Worm (Caenorhabditis elegans) whole organism, young adult: Measurements from ENCODE around the gene slr-2.

Experiments used
- B0035.1 ChIP-seq: sonication (generic microtip); optimal IDR thresholded peaks from 2 replicates; lab custom pipeline; 2016; ENCODE audit warnings: missing genetic modification characterization, mild to moderate bottlenecking, missing compliant biosample characterization, missing genotype, missing genetic modification reagents
- B0261.1 ChIP-seq: sonication (generic microtip); optimal IDR thresholded peaks from 2 replicates; lab custom pipeline; 2016; ENCODE audit warnings: mild to moderate bottlenecking, missing genetic modification characterization, moderate library complexity, missing compliant biosample characterization
- D2030.7 ChIP-seq: fragments of 200-800 bp; sonication (Bioruptor generic); IDR thresholded peaks from 2 replicates; pipeline ENCODE4 v1.3.6; 2022; ENCODE audit warnings: missing genetic modification reagents, missing genetic modification characterization, missing compliant biosample characterization
- F33H1.4 ChIP-seq: fragments of 200-800 bp; sonication (Bioruptor generic); IDR thresholded peaks from 2 replicates; pipeline ENCODE4 v1.3.6; 2022; ENCODE audit warnings: missing genetic modification reagents, missing genetic modification characterization, missing compliant biosample characterization
- F57A8.1 ChIP-seq: fragments of 200-800 bp; sonication (Bioruptor generic); optimal IDR thresholded peaks from 2 replicates; lab custom pipeline; 2018; ENCODE audit warnings: mild to moderate bottlenecking, missing genetic modification characterization, moderate library complexity, missing compliant biosample characterization
- T26A5.8 ChIP-seq: sonication (generic microtip); optimal IDR thresholded peaks from 2 replicates; lab custom pipeline; 2016; ENCODE audit warnings: missing genetic modification characterization, missing compliant biosample characterization
- Y56A3A.18 ChIP-seq: fragments of 200-800 bp; sonication (Bioruptor generic); IDR thresholded peaks from 2 replicates; pipeline ENCODE4 v1.3.6; 2022; ENCODE audit warnings: missing genetic modification reagents, missing genetic modification characterization, missing compliant biosample characterization
- Y95B8A.8 ChIP-seq: fragments of 200-800 bp; sonication (Bioruptor generic); IDR thresholded peaks from 2 replicates; pipeline ENCODE4 v1.3.6; 2022; ENCODE audit warnings: missing genetic modification reagents, missing genetic modification characterization, missing compliant biosample characterization
- athp-1 ChIP-seq: sonication (generic microtip); optimal IDR thresholded peaks from 2 replicates; lab custom pipeline; 2017; ENCODE audit warnings: mild to moderate bottlenecking, missing genetic modification characterization, missing compliant biosample characterization
- attf-6 ChIP-seq: fragments of 200-800 bp; sonication (Bioruptor generic); IDR thresholded peaks from 2 replicates; pipeline ENCODE4 v1.3.6; 2022; ENCODE audit warnings: missing genetic modification reagents, missing genetic modification characterization, missing compliant biosample characterization
- cebp-1 ChIP-seq, 2 experiments: fragments of 200-800 bp in 1 of 2; sonication (Bioruptor generic) in 1 of 2; sonication (generic microtip) in 1 of 2; IDR thresholded peaks in 1 of 2; optimal IDR thresholded peaks in 1 of 2; 2 replicates each; pipeline versions ENCODE4 v1.3.6 to Lab custom; 2017 to 2022; ENCODE audit warnings: missing compliant biosample characterization in 2 of 2, missing genetic modification characterization in 2 of 2, mild to moderate bottlenecking in 1 of 2, missing genetic modification reagents in 1 of 2, moderate library complexity in 1 of 2
- ceh-100 ChIP-seq: fragments of 200-800 bp; sonication (Bioruptor generic); IDR thresholded peaks from 2 replicates; pipeline ENCODE4 v1.3.6; 2022; ENCODE audit warnings: missing genetic modification reagents, missing genetic modification characterization, missing compliant biosample characterization
- ceh-40 ChIP-seq: fragments of 200-800 bp; sonication (Bioruptor generic); IDR thresholded peaks from 2 replicates; pipeline ENCODE4 v1.3.6; 2022; ENCODE audit warnings: missing genetic modification characterization, missing compliant biosample characterization
- ceh-58 ChIP-seq: fragments of 200-800 bp; sonication (Bioruptor generic); IDR thresholded peaks from 2 replicates; pipeline ENCODE4 v1.3.6; 2022; ENCODE audit warnings: missing genetic modification characterization, missing compliant biosample characterization
- die-1 ChIP-seq: sonication (generic microtip); optimal IDR thresholded peaks from 2 replicates; lab custom pipeline; 2016; ENCODE audit warnings: missing genotype, mild to moderate bottlenecking, missing genetic modification characterization, missing compliant biosample characterization
- efl-1 ChIP-seq: fragments of 150-350 bp; optimal IDR thresholded peaks from 2 replicates; lab custom pipeline; 2014; ENCODE audit warnings: missing biosample characterization, missing genetic modification reagents, missing genetic modification characterization
- egl-18 ChIP-seq: fragments of 200-800 bp; sonication (Bioruptor generic); IDR thresholded peaks from 2 replicates; pipeline ENCODE4 v1.3.6; 2022; ENCODE audit warnings: missing genetic modification reagents, missing genetic modification characterization, missing compliant biosample characterization
- egl-44 ChIP-seq: fragments of 200-800 bp; sonication (Bioruptor generic); IDR thresholded peaks from 2 replicates; pipeline ENCODE4 v1.3.6; 2022; ENCODE audit warnings: missing genetic modification reagents, missing genetic modification characterization, missing compliant biosample characterization
- egrh-3 ChIP-seq: fragments of 200-800 bp; sonication (Bioruptor generic); IDR thresholded peaks from 2 replicates; pipeline ENCODE4 v1.3.6; 2022; ENCODE audit warnings: missing genetic modification reagents, missing genetic modification characterization, missing compliant biosample characterization
- hlh-12 ChIP-seq: sonication (generic microtip); optimal IDR thresholded peaks from 2 replicates; lab custom pipeline; 2016; ENCODE audit warnings: missing genetic modification characterization, missing compliant biosample characterization
- hmg-1.2 ChIP-seq: fragments of 200-800 bp; sonication (Bioruptor generic); IDR thresholded peaks from 2 replicates; pipeline ENCODE4 v1.3.6; 2022; ENCODE audit warnings: missing genetic modification reagents, missing genetic modification characterization, missing compliant biosample characterization
- hrde-1 ChIP-seq: sonication (generic microtip); optimal IDR thresholded peaks from 2 replicates; lab custom pipeline; 2016; ENCODE audit warnings: missing genetic modification characterization, mild to moderate bottlenecking, missing compliant biosample characterization, moderate library complexity, missing genotype, missing genetic modification reagents, borderline replicate concordance
- lin-54 ChIP-seq: fragments of 200-800 bp; sonication (Bioruptor generic); optimal IDR thresholded peaks from 2 replicates; lab custom pipeline; 2018; ENCODE audit warnings: mild to moderate bottlenecking, missing genetic modification characterization, missing compliant biosample characterization
- madf-3 ChIP-seq: fragments of 200-800 bp; sonication (Bioruptor generic); IDR thresholded peaks from 2 replicates; pipeline ENCODE4 v1.3.6; 2022; ENCODE audit warnings: missing genetic modification reagents, missing genetic modification characterization, missing compliant biosample characterization
- nfya-1 ChIP-seq: sonication (generic microtip); optimal IDR thresholded peaks from 2 replicates; lab custom pipeline; 2017; ENCODE audit warnings: antibody characterized with exemption, missing compliant biosample characterization, missing genetic modification characterization, borderline replicate concordance; ENCODE audit not compliant: insufficient read depth
- nhr-27 ChIP-seq: fragments of 200-800 bp; sonication (Bioruptor generic); optimal IDR thresholded peaks from 2 replicates; lab custom pipeline; 2018; ENCODE audit warnings: mild to moderate bottlenecking, missing genetic modification characterization, moderate library complexity, missing compliant biosample characterization
- nhr-80 ChIP-seq: sonication (generic microtip); optimal IDR thresholded peaks from 2 replicates; lab custom pipeline; 2016; ENCODE audit warnings: missing genetic modification characterization, missing compliant biosample characterization
- rcor-1 ChIP-seq: fragments of 200-800 bp; sonication (Bioruptor generic); IDR thresholded peaks from 2 replicates; pipeline ENCODE4 v1.3.6; 2022; ENCODE audit warnings: missing genetic modification reagents, missing genetic modification characterization, missing compliant biosample characterization
- rpc-1 ChIP-seq, 2 experiments: fragments of 150-350 bp in 1 of 2; sonication (generic microtip) in 1 of 2; optimal IDR thresholded peaks; 2 replicates each; lab custom pipeline; 2014 to 2018; ENCODE audit warnings: missing biosample characterization in 1 of 2, missing genetic modification characterization in 1 of 2, missing genetic modification reagents in 1 of 2, missing genotype in 1 of 2
- sea-2 ChIP-seq: fragments of 200-800 bp; sonication (Bioruptor generic); IDR thresholded peaks from 2 replicates; pipeline ENCODE4 v1.3.6; 2022; ENCODE audit warnings: missing genetic modification characterization, missing compliant biosample characterization
- snpc-1.3 ChIP-seq: sonication (generic microtip); optimal IDR thresholded peaks from 2 replicates; lab custom pipeline; 2017; ENCODE audit warnings: missing genetic modification characterization, mild to moderate bottlenecking, missing compliant biosample characterization, antibody characterized with exemption, moderate library complexity, missing genotype, missing genetic modification reagents; ENCODE audit not compliant: insufficient read depth
- zim-3 ChIP-seq: sonication (generic microtip); optimal IDR thresholded peaks from 2 replicates; lab custom pipeline; 2017; ENCODE audit warnings: mild to moderate bottlenecking, missing genetic modification characterization, moderate library complexity, missing compliant biosample characterization
- ztf-22 ChIP-seq: fragments of 200-800 bp; sonication (Bioruptor generic); optimal IDR thresholded peaks from 2 replicates; lab custom pipeline; 2018; ENCODE audit warnings: mild to moderate bottlenecking, missing genetic modification characterization, moderate library complexity, missing compliant biosample characterization
- ztf-3 ChIP-seq: fragments of 200-800 bp; sonication (Bioruptor generic); optimal IDR thresholded peaks from 2 replicates; lab custom pipeline; 2018; ENCODE audit warnings: mild to moderate bottlenecking, missing genetic modification characterization, missing compliant biosample characterization

Gene slr-2

DNA sequence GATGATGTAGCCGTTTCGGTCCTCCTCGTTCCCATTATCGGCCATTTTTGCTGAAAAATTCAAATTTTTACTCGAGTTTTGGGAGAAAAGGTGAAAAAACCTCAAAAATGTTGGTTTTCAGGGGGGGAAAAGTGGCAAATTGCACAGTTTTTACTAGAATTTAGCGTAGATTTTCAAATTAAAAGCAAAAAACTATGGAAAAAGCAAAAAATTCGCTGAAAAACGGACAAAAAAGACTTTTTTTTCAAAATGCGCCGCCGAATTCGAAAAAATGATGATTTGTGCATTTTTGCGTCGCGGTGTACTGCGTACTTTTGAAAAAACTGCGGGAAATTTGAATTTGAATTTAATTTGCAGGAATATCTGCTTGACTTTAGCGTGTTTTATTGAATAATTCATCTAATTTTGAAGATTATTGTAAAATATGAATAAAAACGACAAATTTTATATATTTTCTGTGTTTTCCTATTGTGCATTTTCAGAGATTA, 705 bp upstream of the slr-2 start, which contains the start of gene Y59A8B.12:
Gene Y59A8B.12, minus strand, starts transcription at position 51 of the 488 bp plus-strand sequence.
- TF ChIP-seq efl-1 (GFP tag; lab: Kevin White, UChicago) (peak; percentile 27), hmg-1.2 (no peak), lin-54 (GFP tag; lab: Kevin White, UChicago) (peak; percentile 54)

DNA sequence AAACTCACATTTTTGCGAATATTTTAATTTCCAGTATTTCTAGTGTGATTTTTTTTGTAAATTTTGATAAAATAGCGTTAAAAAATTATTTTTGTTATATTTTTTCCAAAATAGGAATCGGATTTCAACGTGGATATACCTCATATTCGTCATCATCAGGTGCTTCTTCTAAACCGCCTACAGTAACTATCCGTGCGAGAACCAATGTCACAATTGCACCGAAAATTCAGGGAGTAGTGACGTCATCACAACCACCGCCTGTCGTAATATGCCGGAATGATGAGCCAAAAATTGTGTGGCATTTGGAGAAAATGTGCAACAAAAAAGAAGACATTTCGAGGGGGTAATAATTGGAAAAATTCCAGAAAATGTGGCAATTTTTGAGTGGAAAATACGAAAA, 4.3 kb downstream of the slr-2 start:
- TF ChIP-seq hrde-1 (tag; lab: Kevin White, UChicago) = no peak
- no peak for TF ChIP-seq ztf-3
- no peak for TF ChIP-seq ceh-40 (GFP tag; lab: Robert Waterston, UW)
- no peak for TF ChIP-seq sea-2 (GFP tag; lab: Robert Waterston, UW)
- TF ChIP-seq ceh-100 = no peak
- TF ChIP-seq T26A5.8 = no peak
- TF ChIP-seq athp-1 (tag; lab: Kevin White, UChicago) = no peak
- no peak for TF ChIP-seq D2030.7 (GFP tag; lab: Robert Waterston, UW)
- TF ChIP-seq, all 124 proteins: peak for 0

DNA sequence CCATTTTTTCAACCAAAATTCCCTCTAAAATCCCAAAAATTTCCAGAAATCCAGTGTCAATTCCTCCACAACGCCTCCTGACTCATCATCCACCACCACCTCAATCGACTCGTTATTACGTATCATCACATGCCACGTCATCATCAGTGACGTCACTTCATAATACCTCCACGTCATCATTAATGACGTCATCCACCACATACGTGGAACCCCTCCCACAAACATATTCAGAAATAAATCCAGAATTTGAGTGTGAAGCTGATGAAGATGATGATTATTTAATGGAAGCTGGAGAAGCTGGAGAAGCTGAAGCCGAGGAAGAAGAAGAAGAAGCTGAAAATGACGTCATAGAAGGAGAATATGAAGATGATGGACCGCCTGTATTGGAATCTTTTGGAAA, 7.0 kb downstream of the slr-2 start:
- TF ChIP-seq F57A8.1 = no peak
- no peak for TF ChIP-seq die-1 (tag; lab: Kevin White, UChicago)
- no peak for TF ChIP-seq egrh-3
- TF ChIP-seq rcor-1 (GFP tag; lab: Robert Waterston, UW) = no peak
- no peak for TF ChIP-seq egl-44
- no peak for TF ChIP-seq egl-18 (GFP tag; lab: Robert Waterston, UW)
- no peak for TF ChIP-seq madf-3 (GFP tag; lab: Robert Waterston, UW)
- TF ChIP-seq zim-3 = no peak
- TF ChIP-seq B0035.1 (tag; lab: Kevin White, UChicago) = no peak
- no peak for TF ChIP-seq Y95B8A.8 (GFP tag; lab: Robert Waterston, UW)
- no peak for TF ChIP-seq athp-1 (tag; lab: Kevin White, UChicago)
- TF ChIP-seq ceh-58 (GFP tag; lab: Robert Waterston, UW) = no peak
- TF ChIP-seq rpc-1 (optimal IDR thresholded peaks at IDR 0.05; lab: Kevin White, UChicago) = no peak
- TF ChIP-seq rpc-1 (tag; optimal IDR thresholded peaks at IDR 0.05; lab: Kevin White, UChicago) = no peak
- TF ChIP-seq cebp-1 (GFP tag; IDR thresholded peaks at IDR 0.05; lab: Robert Waterston, UW) = no peak
- TF ChIP-seq cebp-1 (tag; optimal IDR thresholded peaks at IDR 0.05; lab: Kevin White, UChicago) = no peak
- no peak for TF ChIP-seq B0261.1 (tag; lab: Kevin White, UChicago)
- TF ChIP-seq nhr-80 (tag; lab: Kevin White, UChicago) = no peak
- TF ChIP-seq F33H1.4 (GFP tag; lab: Robert Waterston, UW) = no peak
- no peak for TF ChIP-seq snpc-1.3 (tag; lab: Kevin White, UChicago)
- no peak for TF ChIP-seq ztf-22 (GFP tag; lab: Kevin White, UChicago)
- TF ChIP-seq nhr-27 (tag; lab: Kevin White, UChicago) = no peak

DNA sequence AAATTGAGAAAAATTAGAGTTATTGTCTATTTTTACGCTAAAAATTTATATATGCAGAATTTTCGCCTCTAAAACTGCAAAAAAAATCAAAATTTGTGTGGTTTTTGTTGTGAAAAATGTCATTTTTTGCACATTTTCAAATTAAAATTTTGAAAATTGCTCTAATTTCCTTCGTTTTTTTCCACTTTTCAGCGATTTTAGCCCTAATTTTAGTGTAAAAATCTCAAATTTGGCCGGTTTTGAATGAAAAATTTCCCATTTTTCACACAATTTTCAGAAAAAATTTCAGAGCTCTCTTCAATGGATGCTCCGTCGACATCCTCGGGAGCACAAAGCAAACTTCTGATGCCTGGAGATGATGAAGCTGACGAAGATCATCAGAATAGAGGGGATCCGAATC, 11.5 kb downstream of the slr-2 start, which contains the start of gene par-4:
Gene par-4, plus strand, starts transcription at position 301 of the 400 bp plus-strand sequence.
- no peak for TF ChIP-seq nhr-80 (tag; lab: Kevin White, UChicago)
- no peak for TF ChIP-seq attf-6 (GFP tag; lab: Robert Waterston, UW)
- no peak for TF ChIP-seq Y56A3A.18 (GFP tag; lab: Robert Waterston, UW)
- no peak for TF ChIP-seq nfya-1 (tag; lab: Kevin White, UChicago)
- no peak for TF ChIP-seq hlh-12
